Fruit fly (Drosophila melanogaster) whole organism, embryonic: Measurements from ENCODE around the gene CG10086.

Experiments
- B-H1 ChIP-seq: fragments of 200-800 bp; sonication (Bioruptor generic); IDR thresholded peaks from 3 replicates; pipeline ENCODE4 v1.3.6; 2022; ENCODE audit warnings: missing biosample characterization, missing genetic modification characterization
- Bteb2 ChIP-seq: fragments of 200-800 bp; sonication (Bioruptor generic); optimal IDR thresholded peaks from 2 replicates; lab custom pipeline; 2016; ENCODE audit warnings: missing biosample characterization, missing genetic modification characterization
- CG1024 ChIP-seq: fragments of 200-800 bp; sonication (Bioruptor generic); IDR thresholded peaks from 2 replicates; pipeline ENCODE4 v1.3.6; 2022; ENCODE audit warnings: missing biosample characterization, missing genetic modification characterization
- CG10366 ChIP-seq: fragments of 200-800 bp; sonication (Bioruptor generic); IDR thresholded peaks from 2 replicates; pipeline ENCODE4 v1.3.6; 2022; ENCODE audit warnings: missing biosample characterization, missing genetic modification characterization
- CG12155 ChIP-seq: fragments of 200-800 bp; sonication (Bioruptor generic); optimal IDR thresholded peaks from 3 replicates; lab custom pipeline; 2016; ENCODE audit warnings: missing biosample characterization, missing genetic modification characterization
- CG12219 ChIP-seq: fragments of 200-800 bp; sonication (Bioruptor generic); optimal IDR thresholded peaks from 3 replicates; lab custom pipeline; 2018; ENCODE audit warnings: missing biosample characterization, mild to moderate bottlenecking, missing genetic modification characterization
- CG13296 ChIP-seq: fragments of 200-800 bp; sonication (Bioruptor generic); optimal IDR thresholded peaks from 3 replicates; lab custom pipeline; 2018; ENCODE audit warnings: missing biosample characterization, mild to moderate bottlenecking, missing genetic modification characterization
- CG13775 ChIP-seq: fragments of 200-800 bp; sonication (Bioruptor generic); optimal IDR thresholded peaks from 3 replicates; lab custom pipeline; 2017; ENCODE audit warnings: missing biosample characterization, mild to moderate bottlenecking, missing genetic modification characterization
- CG14441 ChIP-seq: fragments of 200-800 bp; sonication (Bioruptor generic); IDR thresholded peaks from 2 replicates; pipeline ENCODE4 v1.3.6; 2022; ENCODE audit warnings: missing biosample characterization, missing genetic modification characterization
- CG14965 ChIP-seq: fragments of 200-800 bp; sonication (Bioruptor generic); optimal IDR thresholded peaks from 2 replicates; lab custom pipeline; 2016; ENCODE audit warnings: missing biosample characterization, missing genetic modification characterization, borderline replicate concordance
- CG15269 ChIP-seq: fragments of 200-800 bp; sonication (Bioruptor generic); optimal IDR thresholded peaks from 2 replicates; lab custom pipeline; 2018; ENCODE audit warnings: missing biosample characterization, mild to moderate bottlenecking, missing genetic modification characterization, moderate library complexity
- CG15696 ChIP-seq: fragments of 200-800 bp; sonication (Bioruptor generic); optimal IDR thresholded peaks from 2 replicates; lab custom pipeline; 2019; ENCODE audit warnings: missing biosample characterization, mild to moderate bottlenecking, missing genetic modification characterization, moderate library complexity
- CG17328 ChIP-seq: fragments of 200-800 bp; sonication (Bioruptor generic); IDR thresholded peaks from 2 replicates; pipeline ENCODE4 v1.3.6; 2022; ENCODE audit warnings: missing biosample characterization, missing genetic modification characterization
- CG1792 ChIP-seq: fragments of 200-800 bp; sonication (Bioruptor generic); optimal IDR thresholded peaks from 2 replicates; lab custom pipeline; 2016; ENCODE audit warnings: missing biosample characterization, missing genetic modification characterization
- CG18619 ChIP-seq: fragments of 200-800 bp; sonication (Bioruptor generic); optimal IDR thresholded peaks from 3 replicates; lab custom pipeline; 2017; ENCODE audit warnings: missing biosample characterization, mild to moderate bottlenecking, missing genetic modification characterization
- CG30431 ChIP-seq: fragments of 200-800 bp; sonication (Bioruptor generic); optimal IDR thresholded peaks from 2 replicates; lab custom pipeline; 2017; ENCODE audit warnings: missing biosample characterization, missing genetic modification characterization
- CG3163 ChIP-seq: fragments of 200-800 bp; sonication (Bioruptor generic); optimal IDR thresholded peaks from 3 replicates; lab custom pipeline; 2016; ENCODE audit warnings: missing biosample characterization, missing genetic modification characterization
- CG32767 ChIP-seq: fragments of 200-800 bp; sonication (Bioruptor generic); IDR thresholded peaks from 2 replicates; pipeline ENCODE4 v1.3.6; 2022; ENCODE audit warnings: missing biosample characterization, missing genetic modification characterization
- CG33557 ChIP-seq: fragments of 200-800 bp; sonication (Bioruptor generic); optimal IDR thresholded peaks from 2 replicates; lab custom pipeline; 2019; ENCODE audit warnings: missing biosample characterization, mild to moderate bottlenecking, missing genetic modification characterization, moderate library complexity
- CG34376 ChIP-seq: fragments of 200-800 bp; sonication (Bioruptor generic); optimal IDR thresholded peaks from 2 replicates; lab custom pipeline; 2018; ENCODE audit warnings: missing biosample characterization, mild to moderate bottlenecking, missing genetic modification characterization
- CG4707 ChIP-seq: fragments of 200-800 bp; sonication (Bioruptor generic); optimal IDR thresholded peaks from 2 replicates; lab custom pipeline; 2018; ENCODE audit warnings: missing biosample characterization, mild to moderate bottlenecking, missing genetic modification characterization, moderate library complexity
- CG4730 ChIP-seq: fragments of 200-800 bp; sonication (Bioruptor generic); IDR thresholded peaks from 2 replicates; pipeline ENCODE4 v1.3.6; 2022; ENCODE audit warnings: missing biosample characterization, missing genetic modification characterization
- CG4820 ChIP-seq: fragments of 200-800 bp; sonication (Bioruptor generic); optimal IDR thresholded peaks from 3 replicates; lab custom pipeline; 2016; ENCODE audit warnings: missing biosample characterization, missing genetic modification characterization
- CG6854 ChIP-seq: fragments of 200-800 bp; sonication (Bioruptor generic); optimal IDR thresholded peaks from 3 replicates; lab custom pipeline; 2017; ENCODE audit warnings: missing biosample characterization, mild to moderate bottlenecking, missing genetic modification characterization
- CG9437 ChIP-seq: fragments of 200-800 bp; sonication (Bioruptor generic); optimal IDR thresholded peaks from 2 replicates; lab custom pipeline; 2018; ENCODE audit warnings: missing biosample characterization, mild to moderate bottlenecking, missing genetic modification characterization
- Dad ChIP-seq: fragments of 200-800 bp; sonication (Bioruptor generic); optimal IDR thresholded peaks from 3 replicates; lab custom pipeline; 2016; ENCODE audit warnings: missing biosample characterization, missing genetic modification characterization
- Dek ChIP-seq: fragments of 200-800 bp; sonication (Bioruptor generic); optimal IDR thresholded peaks from 3 replicates; lab custom pipeline; 2019; ENCODE audit warnings: missing biosample characterization, mild to moderate bottlenecking, missing genetic modification characterization, moderate library complexity
- HLH4C ChIP-seq: fragments of 200-800 bp; sonication (Bioruptor generic); IDR thresholded peaks from 3 replicates; pipeline ENCODE4 v1.3.6; 2022; ENCODE audit warnings: missing biosample characterization, missing genetic modification characterization; ENCODE audit not compliant: partially characterized antibody
- MTF-1 ChIP-seq: fragments of 200-800 bp; sonication (Bioruptor generic); optimal IDR thresholded peaks from 2 replicates; lab custom pipeline; 2018; ENCODE audit warnings: missing biosample characterization, mild to moderate bottlenecking, missing genetic modification characterization, borderline replicate concordance
- NFAT ChIP-seq: fragments of 200-800 bp; sonication (Bioruptor generic); IDR thresholded peaks from 2 replicates; pipeline ENCODE4 v1.3.6; 2022; ENCODE audit warnings: missing biosample characterization, missing genetic modification characterization
- Nf-YB ChIP-seq: fragments of 200-800 bp; sonication (Bioruptor generic); optimal IDR thresholded peaks from 3 replicates; lab custom pipeline; 2019; ENCODE audit warnings: missing biosample characterization, mild to moderate bottlenecking, missing genetic modification characterization, moderate library complexity
- Optix ChIP-seq: fragments of 200-800 bp; sonication (Bioruptor generic); IDR thresholded peaks from 3 replicates; pipeline ENCODE4 v1.3.6; 2022; ENCODE audit warnings: missing biosample characterization, missing genetic modification characterization
- Side ChIP-seq: fragments of 200-800 bp; sonication (Bioruptor generic); optimal IDR thresholded peaks from 2 replicates; lab custom pipeline; 2016; ENCODE audit warnings: missing biosample characterization, missing genetic modification characterization
- chinmo ChIP-seq: fragments of 200-800 bp; sonication (Bioruptor generic); IDR thresholded peaks from 4 replicates; pipeline ENCODE4 v1.3.6; 2022; ENCODE audit warnings: missing biosample characterization, missing genetic modification characterization; ENCODE audit not compliant: partially characterized antibody
- corto ChIP-seq: fragments of 200-800 bp; sonication (Bioruptor generic); optimal IDR thresholded peaks from 2 replicates; lab custom pipeline; 2016; ENCODE audit warnings: missing biosample characterization, mild to moderate bottlenecking, missing genetic modification characterization, moderate library complexity
- croc ChIP-seq: fragments of 200-800 bp; sonication (Bioruptor generic); conservative IDR thresholded peaks from 3 replicates; pipeline ENCODE4 v1.3.6; 2022; ENCODE audit warnings: missing biosample characterization, missing genetic modification characterization
- dpn ChIP-seq, 2 experiments: fragments of 200-800 bp; sonication (Bioruptor generic); optimal IDR thresholded peaks; 3 replicates each; lab custom pipeline; 2016; ENCODE audit warnings: missing biosample characterization in 2 of 2, missing genetic modification characterization in 2 of 2
- eve ChIP-seq, 2 experiments: fragments of >200 bp; optimal IDR thresholded peaks; 2 replicates each; lab custom pipeline; 2017; ENCODE audit warnings: missing biosample characterization in 2 of 2, missing genetic modification characterization in 2 of 2
- exex ChIP-seq: fragments of 200-800 bp; sonication (Bioruptor generic); optimal IDR thresholded peaks from 4 replicates; lab custom pipeline; 2018; ENCODE audit warnings: missing biosample characterization, mild to moderate bottlenecking, missing genetic modification characterization, moderate library complexity
- fd102C ChIP-seq: fragments of 200-800 bp; sonication (Bioruptor generic); optimal IDR thresholded peaks from 2 replicates; lab custom pipeline; 2018; ENCODE audit warnings: missing biosample characterization, mild to moderate bottlenecking, missing genetic modification characterization, moderate library complexity
- kah ChIP-seq: fragments of 200-800 bp; sonication (Bioruptor generic); optimal IDR thresholded peaks from 2 replicates; lab custom pipeline; 2018; ENCODE audit warnings: missing biosample characterization, mild to moderate bottlenecking, missing genetic modification characterization
- oc ChIP-seq: fragments of 200-800 bp; sonication (Bioruptor generic); optimal IDR thresholded peaks from 2 replicates; lab custom pipeline; 2018; ENCODE audit warnings: missing biosample characterization, mild to moderate bottlenecking, missing genetic modification characterization, moderate library complexity
- pfk ChIP-seq: fragments of 200-800 bp; sonication (Bioruptor generic); optimal IDR thresholded peaks from 2 replicates; lab custom pipeline; 2018; ENCODE audit warnings: missing biosample characterization, mild to moderate bottlenecking, missing genetic modification characterization, moderate library complexity
- pita ChIP-seq: fragments of 200-800 bp; sonication (Bioruptor generic); optimal IDR thresholded peaks from 2 replicates; lab custom pipeline; 2017; ENCODE audit warnings: missing biosample characterization, mild to moderate bottlenecking, missing genetic modification characterization
- sens ChIP-seq: fragments of 200-800 bp; sonication (Bioruptor generic); peaks from one replicate; lab custom pipeline; 2016; ENCODE audit warnings: missing biosample characterization, missing genetic modification characterization
- sr ChIP-seq: fragments of 200-800 bp; sonication (Bioruptor generic); IDR thresholded peaks from 3 replicates; pipeline ENCODE4 v1.3.6; 2022; ENCODE audit warnings: missing biosample characterization, missing genetic modification characterization
- vfl ChIP-seq: fragments of 200-800 bp; sonication (Bioruptor generic); optimal IDR thresholded peaks from 2 replicates; lab custom pipeline; 2016; ENCODE audit warnings: missing biosample characterization, missing genetic modification characterization

Gene CG10086

DNA sequence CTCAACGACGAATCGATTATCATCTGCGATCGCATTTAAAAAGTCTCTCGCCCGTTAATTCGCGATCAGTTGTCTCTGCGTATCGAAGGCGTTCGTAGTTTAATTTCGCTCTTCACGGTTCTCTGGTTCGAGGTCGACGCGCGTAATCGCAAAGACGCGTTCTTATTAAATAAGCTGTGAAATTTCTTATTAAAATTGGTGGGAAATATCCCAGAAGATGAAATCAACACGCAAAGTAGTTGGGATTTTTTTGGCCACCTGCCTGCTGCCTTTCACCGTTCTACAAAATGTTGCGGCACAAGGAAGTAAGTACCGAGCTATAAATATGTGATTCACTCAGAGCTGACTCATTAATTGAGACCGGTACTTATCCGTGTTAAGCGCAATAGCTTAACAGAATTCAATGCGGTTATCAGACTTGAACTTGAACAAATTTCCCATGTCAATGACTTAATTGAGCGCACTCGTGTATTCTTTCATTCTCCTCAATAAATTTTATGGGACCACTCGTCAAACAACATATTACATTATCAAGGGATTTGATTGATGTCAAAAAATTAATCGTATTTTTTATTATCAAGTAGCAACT is 29.4 kb upstream of the CG10086 start:
- TF ChIP-seq CG13296 (GFP tag; lab: Kevin White, UChicago), result no peak
- TF ChIP-seq B-H1 (GFP tag; lab: Robert Waterston, UW), result no peak
- no peak for TF ChIP-seq CG14965
- TF ChIP-seq CG34376 (GFP tag; lab: Kevin White, UChicago), result peak; percentile 22
- TF ChIP-seq vfl, result no peak
- no peak for TF ChIP-seq CG12155 (GFP tag; lab: Kevin White, UChicago)
- TF ChIP-seq Bteb2 (GFP tag; lab: Kevin White, UChicago), result no peak
- TF ChIP-seq croc (GFP tag; lab: Robert Waterston, UW), result no peak
- no peak for TF ChIP-seq sr
- no peak for TF ChIP-seq CG18619 (GFP tag; lab: Kevin White, UChicago)
- TF ChIP-seq chinmo (GFP tag; lab: Robert Waterston, UW), result 0 out of 4 replicates have a peak, but pooled peaks have one; percentile 42

DNA sequence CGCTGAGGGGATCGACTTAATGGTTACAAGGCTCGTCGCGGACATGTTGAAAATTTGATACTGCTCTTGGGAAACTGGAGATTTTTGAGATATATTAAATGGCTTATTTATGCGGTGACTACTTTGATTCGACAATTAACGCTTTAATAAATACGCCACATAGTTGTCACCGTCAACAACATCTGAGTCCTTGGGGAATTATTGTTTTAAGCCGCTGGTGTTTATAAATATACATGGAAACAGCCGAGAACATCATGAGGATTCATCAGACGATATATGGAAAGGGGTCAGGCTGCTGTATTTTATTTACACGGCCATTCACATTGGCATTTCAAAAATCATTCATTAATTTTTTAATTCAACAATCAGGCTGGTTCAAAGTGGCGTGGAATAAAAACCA is 18.8 kb upstream of the CG10086 start, which contains the start of gene CG11286:
TSS of gene CG11286 (minus strand) at position 101 of the 400 bp plus-strand sequence.
- TF ChIP-seq oc (tag; lab: Kevin White, UChicago) (no peak), CG3163 (GFP tag; lab: Kevin White, UChicago) (no peak), NFAT (no peak)
- TF ChIP-seq, all 482 proteins: peak for 0

DNA sequence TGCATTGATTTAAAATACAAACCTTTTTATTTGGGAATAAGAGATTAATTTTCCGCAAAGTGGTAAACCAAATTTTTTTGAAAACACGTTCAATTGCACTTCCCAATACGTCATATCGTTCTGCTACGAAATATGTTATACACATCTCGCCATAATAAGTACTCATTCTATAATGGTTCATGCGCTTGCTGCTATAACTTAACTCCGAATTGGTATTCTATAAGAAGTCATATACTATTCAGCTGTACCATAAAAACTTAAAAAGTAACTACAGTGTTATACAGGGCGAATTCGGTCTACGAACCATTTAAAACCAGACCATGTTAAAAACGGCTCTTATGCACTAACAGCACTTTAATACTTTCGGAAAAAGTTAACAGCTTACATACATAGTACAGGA is 10.8 kb upstream of the CG10086 start:
- TF ChIP-seq Bteb2 (GFP tag; lab: Kevin White, UChicago) (no peak), CG4707 (GFP tag; lab: Kevin White, UChicago) (peak; percentile 79), CG32767 (no peak), CG14441 (GFP tag; lab: Robert Waterston, UW) (0 out of 2 replicates have a peak, but pooled peaks have one; percentile 21), CG17328 (GFP tag; lab: Robert Waterston, UW) (peak; percentile 58; the same call in 1 of the 2 replicates), CG6854 (GFP tag; lab: Kevin White, UChicago) (peak; percentile 29), CG1024 (no peak), CG9437 (peak; percentile 78), CG13775 (no peak), Optix (GFP tag; lab: Robert Waterston, UW) (no peak), exex (tag; lab: Kevin White, UChicago) (no peak), Dad (GFP tag; lab: Kevin White, UChicago) (no peak), CG33557 (GFP tag; lab: Kevin White, UChicago) (peak; percentile 39), pita (GFP tag; lab: Kevin White, UChicago) (peak; percentile 35), MTF-1 (GFP tag; lab: Kevin White, UChicago) (peak; percentile 78), HLH4C (GFP tag; lab: Robert Waterston, UW) (no peak), dpn (GFP tag; optimal IDR thresholded peaks at IDR 0.05; lab: Kevin White, UChicago) (no peak), CG4820 (GFP tag; lab: Kevin White, UChicago) (peak; percentile 26), fd102C (GFP tag; lab: Kevin White, UChicago) (peak; percentile 20), CG10366 (GFP tag; lab: Robert Waterston, UW) (no peak), corto (GFP tag; lab: Kevin White, UChicago) (no peak), eve (GFP tag; optimal IDR thresholded peaks at IDR 0.05; lab: Kevin White, UChicago) (peak in 1 of 2 experiments; percentile 55), CG15696 (tag; lab: Kevin White, UChicago) (peak; percentile 11), CG30431 (GFP tag; lab: Kevin White, UChicago) (no peak), CG12219 (GFP tag; lab: Kevin White, UChicago) (peak; percentile 45), CG1792 (no peak), kah (GFP tag; lab: Kevin White, UChicago) (no peak), Dek (tag; lab: Kevin White, UChicago) (no peak), sens (GFP tag; lab: Kevin White, UChicago) (peak; percentile 59), Nf-YB (GFP tag; lab: Kevin White, UChicago) (no peak), pfk (GFP tag; lab: Kevin White, UChicago) (no peak), CG15269 (peak; percentile 50), Side (no peak), CG4730 (GFP tag; lab: Robert Waterston, UW) (no peak)
